Fruit fly (Drosophila melanogaster) whole organism, prepupa: ENCODE measurements around the gene mrn.

Source experiments
- Blimp-1 ChIP-seq: fragments of 200-800 bp; sonication (Bioruptor generic); optimal IDR thresholded peaks from 3 replicates; lab custom pipeline; 2017; ENCODE audit warnings: missing biosample characterization, missing genetic modification characterization, mild to moderate bottlenecking, moderate library complexity, missing genetic modification reagents
- CG10631 ChIP-seq: fragments of 200-800 bp; sonication (Bioruptor generic); optimal IDR thresholded peaks from 2 replicates; lab custom pipeline; 2016; ENCODE audit warnings: missing biosample characterization, missing genetic modification characterization
- CG10669 ChIP-seq: fragments of 200-800 bp; sonication (Bioruptor generic); optimal IDR thresholded peaks from 3 replicates; lab custom pipeline; 2018; ENCODE audit warnings: missing biosample characterization, mild to moderate bottlenecking, missing genetic modification characterization, moderate library complexity
- CG11294 ChIP-seq: fragments of 200-800 bp; sonication (Bioruptor generic); IDR thresholded peaks from 2 replicates; pipeline ENCODE4 v1.3.6; 2022; ENCODE audit warnings: missing biosample characterization, missing genetic modification characterization
- CG11762 ChIP-seq: fragments of 200-800 bp; sonication (Bioruptor generic); optimal IDR thresholded peaks from 3 replicates; lab custom pipeline; 2016; ENCODE audit warnings: missing biosample characterization, missing genetic modification characterization; ENCODE audit not compliant: insufficient read depth
- CG11902 ChIP-seq: fragments of 200-800 bp; sonication (Bioruptor generic); optimal IDR thresholded peaks from 3 replicates; lab custom pipeline; 2016; ENCODE audit warnings: missing biosample characterization, missing genetic modification characterization
- CG15336 ChIP-seq: fragments of 200-800 bp; sonication (Bioruptor generic); IDR thresholded peaks from 2 replicates; pipeline ENCODE4 v1.3.6; 2022; ENCODE audit warnings: missing biosample characterization, missing genetic modification characterization
- CG1621 ChIP-seq: fragments of 200-800 bp; sonication (Bioruptor generic); optimal IDR thresholded peaks from 3 replicates; lab custom pipeline; 2018; ENCODE audit warnings: missing biosample characterization, mild to moderate bottlenecking, missing genetic modification characterization
- CG16779 ChIP-seq: fragments of 200-800 bp; sonication (Bioruptor generic); optimal IDR thresholded peaks from 3 replicates; lab custom pipeline; 2017; ENCODE audit warnings: missing biosample characterization, mild to moderate bottlenecking, missing genetic modification characterization
- CG31627 ChIP-seq: fragments of 200-800 bp; sonication (Bioruptor generic); optimal IDR thresholded peaks from 3 replicates; lab custom pipeline; 2016; ENCODE audit warnings: missing biosample characterization, missing genetic modification characterization
- CG32006 ChIP-seq: fragments of 200-800 bp; sonication (Bioruptor generic); optimal IDR thresholded peaks from 3 replicates; lab custom pipeline; 2017; ENCODE audit warnings: missing biosample characterization, mild to moderate bottlenecking, missing genetic modification characterization
- CG34406 ChIP-seq: fragments of 200-800 bp; sonication (Bioruptor generic); optimal IDR thresholded peaks from 3 replicates; lab custom pipeline; 2016; ENCODE audit warnings: missing biosample characterization, missing genetic modification characterization
- CG3919 ChIP-seq: fragments of 200-800 bp; sonication (Bioruptor generic); optimal IDR thresholded peaks from 3 replicates; lab custom pipeline; 2016; ENCODE audit warnings: missing biosample characterization, missing genetic modification characterization
- CG4318 ChIP-seq: fragments of 200-800 bp; sonication (Bioruptor generic); optimal IDR thresholded peaks from 3 replicates; lab custom pipeline; 2017; ENCODE audit warnings: missing biosample characterization, mild to moderate bottlenecking, missing genetic modification characterization
- CG6792 ChIP-seq: fragments of 200-800 bp; sonication (Bioruptor generic); optimal IDR thresholded peaks from 3 replicates; lab custom pipeline; 2016; ENCODE audit warnings: missing biosample characterization, missing genetic modification characterization
- CG6808 ChIP-seq: fragments of 200-800 bp; sonication (Bioruptor generic); optimal IDR thresholded peaks from 3 replicates; lab custom pipeline; 2017; ENCODE audit warnings: missing biosample characterization, missing genetic modification characterization, mild to moderate bottlenecking, moderate library complexity, missing genetic modification reagents
- CG6854 ChIP-seq: fragments of 200-800 bp; sonication (Bioruptor generic); optimal IDR thresholded peaks from 2 replicates; lab custom pipeline; 2017; ENCODE audit warnings: missing biosample characterization, mild to moderate bottlenecking, missing genetic modification characterization
- CG7368 ChIP-seq: fragments of 200-800 bp; sonication (Bioruptor generic); optimal IDR thresholded peaks from 3 replicates; lab custom pipeline; 2016; ENCODE audit warnings: missing biosample characterization, missing genetic modification characterization
- CG8119 ChIP-seq: fragments of 200-800 bp; sonication (Bioruptor generic); IDR thresholded peaks from 3 replicates; pipeline ENCODE4 v1.3.6; 2022; ENCODE audit warnings: missing biosample characterization, missing genetic modification characterization
- CG8319 ChIP-seq: fragments of 200-800 bp; sonication (Bioruptor generic); optimal IDR thresholded peaks from 3 replicates; lab custom pipeline; 2016; ENCODE audit warnings: missing biosample characterization, missing genetic modification characterization
- CG8632 ChIP-seq: fragments of 200-800 bp; sonication (Bioruptor generic); optimal IDR thresholded peaks from 3 replicates; lab custom pipeline; 2016; ENCODE audit warnings: missing biosample characterization, missing genetic modification characterization
- Eip93F ChIP-seq: fragments of 200-800 bp; sonication (Bioruptor generic); optimal IDR thresholded peaks from 2 replicates; lab custom pipeline; 2016; ENCODE audit warnings: missing biosample characterization, mild to moderate bottlenecking, missing genetic modification characterization
- Ets21C ChIP-seq: fragments of 200-800 bp; sonication (Bioruptor generic); optimal IDR thresholded peaks from 3 replicates; lab custom pipeline; 2016; ENCODE audit warnings: missing biosample characterization, missing genetic modification characterization
- Gug ChIP-seq: fragments of 200-800 bp; sonication (Bioruptor generic); IDR thresholded peaks from 2 replicates; pipeline ENCODE4 v1.3.6; 2022; ENCODE audit warnings: missing biosample characterization, missing genetic modification characterization
- Hr38 ChIP-seq: sonication (Bioruptor generic); optimal IDR thresholded peaks from 2 replicates; lab custom pipeline; 2016; ENCODE audit warnings: missing biosample characterization, missing genetic modification characterization
- Hr39 ChIP-seq: fragments of 200-800 bp; sonication (Bioruptor generic); optimal IDR thresholded peaks from 2 replicates; lab custom pipeline; 2016; ENCODE audit warnings: missing biosample characterization, missing genetic modification characterization
- Hr4 ChIP-seq: fragments of 200-800 bp; sonication (Bioruptor generic); optimal IDR thresholded peaks from 3 replicates; lab custom pipeline; 2016; ENCODE audit warnings: missing biosample characterization, missing genetic modification characterization
- Lpt ChIP-seq: fragments of 200-800 bp; sonication (Bioruptor generic); optimal IDR thresholded peaks from 3 replicates; lab custom pipeline; 2016; ENCODE audit warnings: missing biosample characterization, missing genetic modification characterization
- Met ChIP-seq: fragments of 200-800 bp; sonication (Bioruptor generic); optimal IDR thresholded peaks from 3 replicates; lab custom pipeline; 2016; ENCODE audit warnings: missing biosample characterization, missing genetic modification characterization
- OdsH ChIP-seq: fragments of 200-800 bp; sonication (Bioruptor generic); optimal IDR thresholded peaks from 3 replicates; lab custom pipeline; 2016; ENCODE audit warnings: missing biosample characterization, missing genetic modification characterization
- Smox ChIP-seq: fragments of 200-800 bp; sonication (Bioruptor generic); optimal IDR thresholded peaks from 3 replicates; lab custom pipeline; 2016; ENCODE audit warnings: missing biosample characterization, missing genetic modification characterization
- Sox102F ChIP-seq: fragments of 200-800 bp; sonication (Bioruptor generic); optimal IDR thresholded peaks from 2 replicates; lab custom pipeline; 2016; ENCODE audit warnings: missing biosample characterization, mild to moderate bottlenecking, missing genetic modification characterization
- Sox14 ChIP-seq: fragments of 200-800 bp; sonication (Bioruptor generic); optimal IDR thresholded peaks from 3 replicates; lab custom pipeline; 2016; ENCODE audit warnings: missing biosample characterization, missing genetic modification characterization
- Sox15 ChIP-seq: fragments of 200-800 bp; sonication (Bioruptor generic); optimal IDR thresholded peaks from 3 replicates; lab custom pipeline; 2016; ENCODE audit warnings: missing biosample characterization, missing genetic modification characterization
- achi ChIP-seq: fragments of 200-800 bp; sonication (Bioruptor generic); optimal IDR thresholded peaks from 3 replicates; lab custom pipeline; 2016; ENCODE audit warnings: missing biosample characterization, missing genetic modification characterization
- acj6 ChIP-seq: fragments of 200-800 bp; sonication (Bioruptor generic); optimal IDR thresholded peaks from 3 replicates; lab custom pipeline; 2016; ENCODE audit warnings: missing biosample characterization, missing genetic modification characterization
- cyc ChIP-seq: fragments of 200-800 bp; sonication (Bioruptor generic); optimal IDR thresholded peaks from 3 replicates; lab custom pipeline; 2016; ENCODE audit warnings: missing biosample characterization, missing genetic modification characterization
- dac ChIP-seq: fragments of 200-800 bp; sonication (Bioruptor generic); optimal IDR thresholded peaks from 2 replicates; lab custom pipeline; 2017; ENCODE audit warnings: missing biosample characterization, mild to moderate bottlenecking, missing genetic modification characterization
- eg ChIP-seq: fragments of 200-800 bp; sonication (Bioruptor generic); IDR thresholded peaks from 3 replicates; pipeline ENCODE4 v1.3.6; 2022; ENCODE audit warnings: missing biosample characterization, missing genetic modification characterization
- esn ChIP-seq: fragments of 200-800 bp; sonication (Bioruptor generic); optimal IDR thresholded peaks from 2 replicates; lab custom pipeline; 2016; ENCODE audit warnings: missing biosample characterization, mild to moderate bottlenecking, missing genetic modification characterization, moderate library complexity
- fd59A ChIP-seq: fragments of 200-800 bp; sonication (Bioruptor generic); optimal IDR thresholded peaks from 2 replicates; lab custom pipeline; 2017; ENCODE audit warnings: missing biosample characterization, mild to moderate bottlenecking, missing genetic modification characterization, missing genetic modification reagents
- fd85E ChIP-seq: fragments of 200-800 bp; sonication (Bioruptor generic); optimal IDR thresholded peaks from 3 replicates; lab custom pipeline; 2016; ENCODE audit warnings: missing biosample characterization, missing genetic modification characterization
- fkh ChIP-seq: fragments of 200-800 bp; sonication (Bioruptor generic); optimal IDR thresholded peaks from 3 replicates; lab custom pipeline; 2017; ENCODE audit warnings: missing biosample characterization, mild to moderate bottlenecking, missing genetic modification characterization, moderate library complexity
- lz ChIP-seq: fragments of 200-800 bp; sonication (Bioruptor generic); optimal IDR thresholded peaks from 3 replicates; lab custom pipeline; 2016; ENCODE audit warnings: missing biosample characterization, missing genetic modification characterization
- net ChIP-seq: fragments of 200-800 bp; sonication (Bioruptor generic); optimal IDR thresholded peaks from 3 replicates; lab custom pipeline; 2016; ENCODE audit warnings: missing biosample characterization, missing genetic modification characterization
- salr ChIP-seq, 2 experiments: fragments of 200-800 bp; sonication (Bioruptor generic); optimal IDR thresholded peaks; 3 replicates each; lab custom pipeline; 2016 to 2018; ENCODE audit warnings: missing biosample characterization in 2 of 2, missing genetic modification characterization in 2 of 2, mild to moderate bottlenecking in 1 of 2
- spab ChIP-seq: fragments of 200-800 bp; sonication (Bioruptor generic); optimal IDR thresholded peaks from 2 replicates; lab custom pipeline; 2017; ENCODE audit warnings: missing biosample characterization, mild to moderate bottlenecking, missing genetic modification characterization, missing genetic modification reagents
- ss ChIP-seq, 2 experiments: fragments of 200-800 bp; sonication (Bioruptor generic); optimal IDR thresholded peaks; 2 replicates in 1 of 2; 3 replicates in 1 of 2; lab custom pipeline; 2017 to 2018; ENCODE audit warnings: mild to moderate bottlenecking in 2 of 2, missing biosample characterization in 2 of 2, missing genetic modification characterization in 2 of 2, moderate library complexity in 1 of 2
- svp ChIP-seq: fragments of 200-800 bp; sonication (Bioruptor generic); peaks from one replicate; lab custom pipeline; 2016; ENCODE audit warnings: missing biosample characterization, missing genetic modification characterization
- topi ChIP-seq: fragments of 200-800 bp; sonication (Bioruptor generic); optimal IDR thresholded peaks from 3 replicates; lab custom pipeline; 2016; ENCODE audit warnings: missing biosample characterization, missing genetic modification characterization
- vri ChIP-seq: fragments of 200-800 bp; sonication (Bioruptor generic); optimal IDR thresholded peaks from 3 replicates; lab custom pipeline; 2016; ENCODE audit warnings: missing biosample characterization, mild to moderate bottlenecking, missing genetic modification characterization

Gene mrn

dm6 chr3L:15592536-15593260 is 12.4 kb upstream of the mrn start:
- TF ChIP-seq CG10669 (no peak), CG34406 (GFP tag; lab: Kevin White, UChicago) (peak; percentile 37), CG6808 (GFP tag; lab: Kevin White, UChicago) (no peak), Met (GFP tag; lab: Kevin White, UChicago) (no peak), CG1621 (no peak), acj6 (GFP tag; lab: Kevin White, UChicago) (peak; percentile 12), eg (GFP tag; lab: Robert Waterston, UW) (peak; percentile 71), OdsH (GFP tag; lab: Kevin White, UChicago) (peak; percentile 40), Hr38 (GFP tag; lab: Kevin White, UChicago) (no peak), salr (GFP tag; optimal IDR thresholded peaks at IDR 0.05; lab: Kevin White, UChicago) (peak in 1 of 2 experiments; percentile 56), fkh (GFP tag; lab: Kevin White, UChicago) (no peak), CG31627 (GFP tag; lab: Kevin White, UChicago) (no peak), Smox (GFP tag; lab: Kevin White, UChicago) (no peak), topi (no peak), Gug (peak; percentile 61), Sox14 (GFP tag; lab: Kevin White, UChicago) (no peak), net (GFP tag; lab: Kevin White, UChicago) (no peak), ss (GFP tag; optimal IDR thresholded peaks at IDR 0.05; lab: Kevin White, UChicago) (no peak), vri (no peak), Eip93F (GFP tag; lab: Kevin White, UChicago) (no peak), Hr4 (peak; percentile 48), CG8119 (GFP tag; lab: Robert Waterston, UW) (peak; percentile 88), fd85E (GFP tag; lab: Kevin White, UChicago) (no peak), CG4318 (GFP tag; lab: Kevin White, UChicago) (peak; percentile 38), CG16779 (tag; lab: Kevin White, UChicago) (no peak), lz (GFP tag; lab: Kevin White, UChicago) (no peak), CG10631 (GFP tag; lab: Kevin White, UChicago) (peak; percentile 27), fd59A (no peak), CG3919 (GFP tag; lab: Kevin White, UChicago) (peak; percentile 40), svp (GFP tag; lab: Kevin White, UChicago) (no peak), Sox15 (GFP tag; lab: Kevin White, UChicago) (no peak), CG11762 (GFP tag; lab: Kevin White, UChicago) (no peak), CG8319 (GFP tag; lab: Kevin White, UChicago) (no peak), Ets21C (GFP tag; lab: Kevin White, UChicago) (no peak), Lpt (no peak), spab (GFP tag; lab: Kevin White, UChicago) (peak; percentile 4), CG6792 (GFP tag; lab: Kevin White, UChicago) (no peak), cyc (no peak), CG6854 (no peak), CG7368 (GFP tag; lab: Kevin White, UChicago) (no peak), Hr39 (GFP tag; lab: Kevin White, UChicago) (no peak), dac (GFP tag; lab: Kevin White, UChicago) (no peak), achi (GFP tag; lab: Kevin White, UChicago) (peak; percentile 49), CG8632 (peak; percentile 43), Blimp-1 (GFP tag; lab: Kevin White, UChicago) (no peak), CG11902 (GFP tag; lab: Kevin White, UChicago) (no peak), CG32006 (GFP tag; lab: Kevin White, UChicago) (peak; percentile 81), CG11294 (peak; percentile 42; the same call in 1 of the 2 replicates), Sox102F (GFP tag; lab: Kevin White, UChicago) (no peak), esn (GFP tag; lab: Kevin White, UChicago) (peak; percentile 44), CG15336 (GFP tag; lab: Robert Waterston, UW) (peak; percentile 84)
